Worm (Caenorhabditis elegans): ENCODE results near the gene F33H12.1.

- no peak for TF ChIP-seq F37D6.2 (tag; optimal IDR thresholded peaks at IDR 0.05)
- TF ChIP-seq F10B5.3 (tag; optimal IDR thresholded peaks at IDR 0.05) = no peak
- TF ChIP-seq nhr-77 (tag; optimal IDR thresholded peaks at IDR 0.05) = peak; percentile 38
- TF ChIP-seq unc-62 (GFP tag; optimal IDR thresholded peaks at IDR 0.05 in 1 of 2) = peak in 1 of 2 experiments; percentile 28
- TF ChIP-seq unc-62 (tag; optimal IDR thresholded peaks at IDR 0.05) = no peak
- TF ChIP-seq attf-4 (tag; optimal IDR thresholded peaks at IDR 0.05) = no peak
- no peak for TF ChIP-seq snpc-4 (tag; optimal IDR thresholded peaks at IDR 0.05)
- no peak for TF ChIP-seq jun-1 (tag; optimal IDR thresholded peaks at IDR 0.05)
- no peak for TF ChIP-seq lin-13 (GFP tag; optimal IDR thresholded peaks at IDR 0.05)
- no peak for TF ChIP-seq tra-1 (GFP tag; IDR thresholded peaks at IDR 0.05)
- peak; percentile 87 for TF ChIP-seq pqm-1 (tag; optimal IDR thresholded peaks at IDR 0.05)
- TF ChIP-seq dmd-6 (GFP tag; IDR thresholded peaks at IDR 0.05) = peak; percentile 52
- TF ChIP-seq daf-12 (tag; optimal IDR thresholded peaks at IDR 0.05) = no peak
- no peak for TF ChIP-seq Y75B8A.6 (GFP tag; IDR thresholded peaks at IDR 0.05)
- TF ChIP-seq ztf-11 (tag; optimal IDR thresholded peaks at IDR 0.05) = no peak
Measured at ce11 chrII:2586861-2587554, 13.3 kb upstream of the F33H12.1 start, which contains the start of the genes F33H12.7 and sri-39.
